Worm (Caenorhabditis elegans) whole organism, L3 larva: ENCODE measurements around the gene srh-243.
A peak's percentile ranks its signal among the peaks of the same experiment; 100 is the strongest.

Experiments used
- aly-2 ChIP-seq: fragments of 150-350 bp; optimal IDR thresholded peaks from 2 replicates; lab custom pipeline; 2014; ENCODE audit warnings: missing biosample characterization, missing genetic modification characterization
- ama-1 ChIP-seq: fragments of 150-350 bp; optimal IDR thresholded peaks from 2 replicates; lab custom pipeline; 2018
- ceh-16 ChIP-seq: sonication (generic microtip); optimal IDR thresholded peaks from 2 replicates; lab custom pipeline; 2017; ENCODE audit warnings: missing biosample characterization, missing genetic modification characterization
- ceh-28 ChIP-seq: fragments of 150-350 bp; optimal IDR thresholded peaks from 2 replicates; lab custom pipeline; 2014; ENCODE audit warnings: missing biosample characterization, missing genetic modification reagents, missing genetic modification characterization
- daf-12 ChIP-seq: fragments of 150-350 bp; optimal IDR thresholded peaks from 2 replicates; lab custom pipeline; 2014; ENCODE audit warnings: missing biosample characterization, missing genetic modification reagents, missing genetic modification characterization
- egl-5 ChIP-seq: fragments of 150-350 bp; optimal IDR thresholded peaks from 2 replicates; lab custom pipeline; 2017; ENCODE audit warnings: missing biosample characterization, missing genetic modification reagents, missing genetic modification characterization, inconsistent platforms
- elt-2 ChIP-seq: sonication (generic microtip); optimal IDR thresholded peaks from 2 replicates; lab custom pipeline; 2016; ENCODE audit warnings: missing genetic modification reagents, mild to moderate bottlenecking, missing genetic modification characterization, missing compliant biosample characterization
- elt-3 ChIP-seq, 3 experiments: fragments of 150-350 bp in 1 of 3; sonication (generic microtip) in 2 of 3; optimal IDR thresholded peaks; 2 replicates in 2 of 3; 4 replicates in 1 of 3; lab custom pipeline; 2014 to 2017; ENCODE audit warnings: missing biosample characterization in 3 of 3, missing genetic modification characterization in 3 of 3
- fkh-10 ChIP-seq: sonication (generic microtip); optimal IDR thresholded peaks from 2 replicates; lab custom pipeline; 2017; ENCODE audit warnings: missing biosample characterization, missing genetic modification reagents, missing genetic modification characterization
- fos-1 ChIP-seq: fragments of 150-350 bp; optimal IDR thresholded peaks from 2 replicates; lab custom pipeline; 2014; ENCODE audit warnings: missing biosample characterization, missing genetic modification characterization
- hmg-11 ChIP-seq: sonication (generic microtip); optimal IDR thresholded peaks from 2 replicates; lab custom pipeline; 2016; ENCODE audit warnings: missing genetic modification characterization, missing compliant biosample characterization
- jun-1 ChIP-seq: fragments of 150-350 bp; optimal IDR thresholded peaks from 2 replicates; lab custom pipeline; 2014; ENCODE audit warnings: missing biosample characterization, missing genetic modification reagents, missing genetic modification characterization
- lin-39 ChIP-seq: fragments of 150-350 bp; optimal IDR thresholded peaks from 2 replicates; lab custom pipeline; 2018; ENCODE audit warnings: missing biosample characterization, missing genetic modification reagents, missing genetic modification characterization
- mml-1 ChIP-seq: fragments of 150-350 bp; sonication (generic microtip); optimal IDR thresholded peaks from 3 replicates; lab custom pipeline; 2014; ENCODE audit warnings: missing biosample characterization, missing genetic modification characterization
- nfya-1 ChIP-seq: sonication (generic microtip); optimal IDR thresholded peaks from 2 replicates; lab custom pipeline; 2017; ENCODE audit warnings: missing genetic modification characterization, mild to moderate bottlenecking, missing compliant biosample characterization, antibody characterized with exemption, moderate library complexity; ENCODE audit not compliant: insufficient read depth
- nhr-11 ChIP-seq: fragments of 150-350 bp; optimal IDR thresholded peaks from 2 replicates; lab custom pipeline; 2014; ENCODE audit warnings: missing biosample characterization, missing genetic modification characterization
- nhr-23 ChIP-seq: fragments of 150-350 bp; optimal IDR thresholded peaks from 2 replicates; lab custom pipeline; 2014; ENCODE audit warnings: missing biosample characterization, missing genetic modification reagents, missing genetic modification characterization
- nhr-237 ChIP-seq: fragments of 150-350 bp; optimal IDR thresholded peaks from 2 replicates; lab custom pipeline; 2014; ENCODE audit warnings: missing biosample characterization, missing genetic modification characterization
- nhr-25 ChIP-seq: sonication (generic microtip); optimal IDR thresholded peaks from 2 replicates; lab custom pipeline; 2017; ENCODE audit warnings: missing biosample characterization, missing genetic modification characterization
- nhr-28 ChIP-seq: fragments of 150-350 bp; optimal IDR thresholded peaks from 2 replicates; lab custom pipeline; 2014; ENCODE audit warnings: missing biosample characterization, missing genetic modification characterization
- nhr-43 ChIP-seq: sonication (generic microtip); optimal IDR thresholded peaks from 2 replicates; lab custom pipeline; 2016; ENCODE audit warnings: mild to moderate bottlenecking, missing genetic modification characterization, missing compliant biosample characterization; ENCODE audit not compliant: poor library complexity, severe bottlenecking
- nhr-76 ChIP-seq: fragments of 150-350 bp; sonication (generic microtip); optimal IDR thresholded peaks from 5 replicates; lab custom pipeline; 2014; ENCODE audit warnings: missing biosample characterization, missing genetic modification characterization
- nhr-77 ChIP-seq: fragments of 150-350 bp; optimal IDR thresholded peaks from 2 replicates; lab custom pipeline; 2014; ENCODE audit warnings: missing biosample characterization, missing genetic modification characterization
- pha-4 ChIP-seq: fragments of 150-350 bp; optimal IDR thresholded peaks from 2 replicates; lab custom pipeline; 2014; ENCODE audit warnings: missing biosample characterization, missing genetic modification reagents, missing genetic modification characterization
- pqm-1 ChIP-seq: fragments of 150-350 bp; optimal IDR thresholded peaks from 2 replicates; lab custom pipeline; 2017; ENCODE audit warnings: missing biosample characterization, missing genetic modification characterization, inconsistent platforms
- sea-2 ChIP-seq: fragments of 150-350 bp; sonication (generic microtip); optimal IDR thresholded peaks from 4 replicates; lab custom pipeline; 2014; ENCODE audit warnings: missing biosample characterization, missing genetic modification reagents, missing genetic modification characterization
- tbx-2 ChIP-seq: sonication (generic microtip); optimal IDR thresholded peaks from 2 replicates; lab custom pipeline; 2016; ENCODE audit warnings: mild to moderate bottlenecking, missing genetic modification characterization, missing compliant biosample characterization
- unc-39 ChIP-seq: sonication (generic microtip); optimal IDR thresholded peaks from 4 replicates; lab custom pipeline; 2017; ENCODE audit warnings: missing biosample characterization, missing genetic modification characterization
- unc-62 ChIP-seq: fragments of 150-350 bp; sonication (generic microtip); optimal IDR thresholded peaks from 4 replicates; lab custom pipeline; 2014; ENCODE audit warnings: missing biosample characterization, missing genetic modification reagents, missing genetic modification characterization
- zag-1 ChIP-seq: fragments of 150-350 bp; optimal IDR thresholded peaks from 2 replicates; lab custom pipeline; 2014; ENCODE audit warnings: missing biosample characterization, missing genetic modification characterization

The srh-243 gene

ce11 chrV:2879801-2880200 lies 9.6 kb downstream of the srh-243 start, which contains the start of gene str-39:
Gene str-39, minus strand, starts transcription at chrV:2879901.
- TF ChIP-seq sea-2 (GFP tag; lab: Kevin White, UChicago): no peak

- TF ChIP-seq pqm-1 (tag; lab: Kevin White, UChicago) (peak; percentile 49), sea-2 (GFP tag; lab: Kevin White, UChicago) (no peak), aly-2 (tag; lab: Kevin White, UChicago) (no peak), nhr-43 (no peak), elt-2 (tag; lab: Kevin White, UChicago) (peak; percentile 84), jun-1 (tag; lab: Kevin White, UChicago) (peak; percentile 59), zag-1 (tag; lab: Kevin White, UChicago) (no peak)
These were observed 10.1 kb downstream of the srh-243 start for ce11 chrV:2880356-2880755.

ce11 chrV:2881016-2881415 lies 10.8 kb downstream of the srh-243 start, which contains the start of gene ifc-1:
Gene ifc-1, plus strand, starts transcription at chrV:2881393.
- TF ChIP-seq elt-2 (tag; lab: Kevin White, UChicago) (peak; percentile 57), fkh-10 (GFP tag; lab: Kevin White, UChicago) (no peak)

ce11 chrV:2881565-2881964 lies 11.3 kb downstream of the srh-243 start:
- peak; percentile 10 for TF ChIP-seq pqm-1 (tag; lab: Kevin White, UChicago)
- no peak for TF ChIP-seq daf-12 (tag; lab: Kevin White, UChicago)
- TF ChIP-seq elt-2 (tag; lab: Kevin White, UChicago): peak; percentile 40

ce11 chrV:2883097-2883496 lies 12.9 kb downstream of the srh-243 start:
- TF ChIP-seq ama-1 (lab: Kevin White, UChicago) (no peak), egl-5 (tag; lab: Kevin White, UChicago) (no peak), fos-1 (no peak), ceh-28 (tag; lab: Kevin White, UChicago) (no peak), elt-3 (tag; optimal IDR thresholded peaks at IDR 0.05; lab: Kevin White, UChicago) (no peak), mml-1 (tag; lab: Kevin White, UChicago) (no peak), nhr-43 (no peak), nhr-23 (tag; lab: Kevin White, UChicago) (no peak), fkh-10 (GFP tag; lab: Kevin White, UChicago) (no peak)

ce11 chrV:2884411-2884810 lies 14.2 kb downstream of the srh-243 start, which contains the start of gene sre-24:
Gene sre-24, plus strand, starts transcription at chrV:2884711.
- TF ChIP-seq nfya-1 (tag; lab: Kevin White, UChicago) (no peak), ceh-28 (tag; lab: Kevin White, UChicago) (no peak), unc-39 (tag; lab: Kevin White, UChicago) (no peak), jun-1 (tag; lab: Kevin White, UChicago) (no peak), nhr-28 (tag; lab: Kevin White, UChicago) (no peak), zag-1 (tag; lab: Kevin White, UChicago) (no peak), pqm-1 (tag; lab: Kevin White, UChicago) (no peak), nhr-77 (tag; lab: Kevin White, UChicago) (no peak), tbx-2 (tag; lab: Kevin White, UChicago) (no peak), pha-4 (no peak), mml-1 (tag; lab: Kevin White, UChicago) (no peak)

ce11 chrV:2888265-2888664 lies 18.0 kb downstream of the srh-243 start:
- TF ChIP-seq unc-62 (GFP tag; lab: Kevin White, UChicago) (no peak), zag-1 (tag; lab: Kevin White, UChicago) (no peak), ceh-16 (tag; lab: Kevin White, UChicago) (no peak), nhr-237 (tag; lab: Kevin White, UChicago) (no peak), nhr-76 (tag; lab: Kevin White, UChicago) (no peak), elt-2 (tag; lab: Kevin White, UChicago) (no peak), nhr-25 (tag; lab: Kevin White, UChicago) (no peak), mml-1 (tag; lab: Kevin White, UChicago) (no peak), hmg-11 (tag; lab: Kevin White, UChicago) (no peak), nhr-23 (tag; lab: Kevin White, UChicago) (no peak), pha-4 (no peak), jun-1 (tag; lab: Kevin White, UChicago) (no peak), fkh-10 (GFP tag; lab: Kevin White, UChicago) (no peak), lin-39 (tag; lab: Kevin White, UChicago) (no peak), fos-1 (no peak), nhr-11 (no peak), ama-1 (lab: Kevin White, UChicago) (no peak), pqm-1 (tag; lab: Kevin White, UChicago) (no peak)
